Worm (Caenorhabditis elegans) whole organism, young adult: ENCODE data around the gene srsy-2.
A peak's percentile ranks its signal among the peaks of the same experiment; 100 is the strongest.

ENCODE experiments used
- B0261.1 ChIP-seq: sonication (generic microtip); optimal IDR thresholded peaks from 2 replicates; lab custom pipeline; 2016; ENCODE audit warnings: mild to moderate bottlenecking, missing genetic modification characterization, moderate library complexity, missing compliant biosample characterization
- C17E4.6 ChIP-seq: fragments of 200-800 bp; sonication (Bioruptor generic); IDR thresholded peaks from 2 replicates; pipeline ENCODE4 v1.3.6; 2022; ENCODE audit warnings: missing genetic modification reagents, missing genetic modification characterization, missing compliant biosample characterization
- F22D6.2 ChIP-seq: sonication (generic microtip); optimal IDR thresholded peaks from 2 replicates; lab custom pipeline; 2016; ENCODE audit warnings: mild to moderate bottlenecking, missing genetic modification characterization, missing compliant biosample characterization
- F23B12.7 ChIP-seq: sonication (generic microtip); optimal IDR thresholded peaks from 2 replicates; lab custom pipeline; 2017; ENCODE audit warnings: missing genetic modification characterization, mild to moderate bottlenecking, missing compliant biosample characterization, antibody characterized with exemption, moderate library complexity; ENCODE audit not compliant: insufficient read depth
- F33H1.4 ChIP-seq: fragments of 200-800 bp; sonication (Bioruptor generic); IDR thresholded peaks from 2 replicates; pipeline ENCODE4 v1.3.6; 2022; ENCODE audit warnings: missing genetic modification reagents, missing genetic modification characterization, missing compliant biosample characterization
- F39B2.1 ChIP-seq: fragments of 200-800 bp; sonication (Bioruptor generic); IDR thresholded peaks from 2 replicates; pipeline ENCODE4 v1.3.6; 2022; ENCODE audit warnings: missing genetic modification reagents, missing genetic modification characterization, missing compliant biosample characterization
- F57C9.4 ChIP-seq: sonication (generic microtip); optimal IDR thresholded peaks from 2 replicates; lab custom pipeline; 2017; ENCODE audit warnings: mild to moderate bottlenecking, missing genetic modification characterization, missing compliant biosample characterization
- K11D2.4 ChIP-seq: fragments of 200-800 bp; sonication (Bioruptor generic); IDR thresholded peaks from 2 replicates; pipeline ENCODE4 v1.3.6; 2022; ENCODE audit warnings: missing genetic modification reagents, missing genetic modification characterization, missing compliant biosample characterization
- T07F8.4 ChIP-seq: sonication (generic microtip); optimal IDR thresholded peaks from 2 replicates; lab custom pipeline; 2016; ENCODE audit warnings: mild to moderate bottlenecking, missing genetic modification characterization, moderate library complexity, missing compliant biosample characterization
- Y79H2A.3 ChIP-seq: fragments of 200-800 bp; sonication (Bioruptor generic); conservative IDR thresholded peaks from 2 replicates; pipeline ENCODE4 v1.3.6; 2022; ENCODE audit warnings: missing genetic modification reagents, missing genetic modification characterization, missing compliant biosample characterization
- akir-1 ChIP-seq: fragments of 200-800 bp; sonication (Bioruptor generic); optimal IDR thresholded peaks from 2 replicates; lab custom pipeline; 2018; ENCODE audit warnings: mild to moderate bottlenecking, missing genetic modification characterization, moderate library complexity, missing compliant biosample characterization
- atf-7 ChIP-seq: sonication (generic microtip); optimal IDR thresholded peaks from 2 replicates; lab custom pipeline; 2017; ENCODE audit warnings: mild to moderate bottlenecking, missing genetic modification characterization, missing compliant biosample characterization
- attf-5 ChIP-seq: fragments of 200-800 bp; sonication (Bioruptor generic); optimal IDR thresholded peaks from 2 replicates; lab custom pipeline; 2018; ENCODE audit warnings: mild to moderate bottlenecking, missing genetic modification characterization, missing compliant biosample characterization
- cebp-1 ChIP-seq, 2 experiments: fragments of 200-800 bp in 1 of 2; sonication (Bioruptor generic) in 1 of 2; sonication (generic microtip) in 1 of 2; IDR thresholded peaks in 1 of 2; optimal IDR thresholded peaks in 1 of 2; 2 replicates each; pipeline versions ENCODE4 v1.3.6 to Lab custom; 2017 to 2022; ENCODE audit warnings: missing compliant biosample characterization in 2 of 2, missing genetic modification characterization in 2 of 2, mild to moderate bottlenecking in 1 of 2, missing genetic modification reagents in 1 of 2, moderate library complexity in 1 of 2
- ceh-91 ChIP-seq: fragments of 200-800 bp; sonication (Bioruptor generic); IDR thresholded peaks from 2 replicates; pipeline ENCODE4 v1.3.6; 2022; ENCODE audit warnings: missing genetic modification reagents, missing genetic modification characterization, missing compliant biosample characterization
- chd-7 ChIP-seq: sonication (generic microtip); optimal IDR thresholded peaks from 2 replicates; lab custom pipeline; 2016; ENCODE audit warnings: mild to moderate bottlenecking, missing genetic modification characterization, moderate library complexity, missing compliant biosample characterization
- dpff-1 ChIP-seq: sonication (generic microtip); optimal IDR thresholded peaks from 2 replicates; lab custom pipeline; 2017; ENCODE audit warnings: mild to moderate bottlenecking, missing genetic modification characterization, missing compliant biosample characterization
- dpl-1 ChIP-seq: fragments of 150-350 bp; optimal IDR thresholded peaks from 2 replicates; lab custom pipeline; 2014; ENCODE audit warnings: missing biosample characterization, missing genetic modification reagents, missing genetic modification characterization
- efl-1 ChIP-seq: fragments of 150-350 bp; optimal IDR thresholded peaks from 2 replicates; lab custom pipeline; 2014; ENCODE audit warnings: missing biosample characterization, missing genetic modification reagents, missing genetic modification characterization
- egrh-3 ChIP-seq: fragments of 200-800 bp; sonication (Bioruptor generic); IDR thresholded peaks from 2 replicates; pipeline ENCODE4 v1.3.6; 2022; ENCODE audit warnings: missing genetic modification reagents, missing genetic modification characterization, missing compliant biosample characterization
- ekl-4 ChIP-seq: fragments of 200-800 bp; sonication (Bioruptor generic); IDR thresholded peaks from 2 replicates; pipeline ENCODE4 v1.3.6; 2022; ENCODE audit warnings: missing genetic modification reagents, missing genetic modification characterization, missing compliant biosample characterization
- fkh-3 ChIP-seq: sonication (generic microtip); optimal IDR thresholded peaks from 2 replicates; lab custom pipeline; 2016; ENCODE audit warnings: mild to moderate bottlenecking, missing genetic modification characterization, missing compliant biosample characterization
- hlh-12 ChIP-seq: sonication (generic microtip); optimal IDR thresholded peaks from 2 replicates; lab custom pipeline; 2016; ENCODE audit warnings: missing genetic modification characterization, missing compliant biosample characterization
- hmg-1.2 ChIP-seq: fragments of 200-800 bp; sonication (Bioruptor generic); IDR thresholded peaks from 2 replicates; pipeline ENCODE4 v1.3.6; 2022; ENCODE audit warnings: missing genetic modification reagents, missing genetic modification characterization, missing compliant biosample characterization
- lin-54 ChIP-seq: fragments of 200-800 bp; sonication (Bioruptor generic); optimal IDR thresholded peaks from 2 replicates; lab custom pipeline; 2018; ENCODE audit warnings: mild to moderate bottlenecking, missing genetic modification characterization, missing compliant biosample characterization
- lsl-1 ChIP-seq: fragments of 200-800 bp; sonication (Bioruptor generic); optimal IDR thresholded peaks from 2 replicates; lab custom pipeline; 2018; ENCODE audit warnings: mild to moderate bottlenecking, missing genetic modification characterization, moderate library complexity, missing compliant biosample characterization
- madf-6 ChIP-seq: fragments of 200-800 bp; sonication (Bioruptor generic); IDR thresholded peaks from 2 replicates; pipeline ENCODE4 v1.3.6; 2022; ENCODE audit warnings: missing genetic modification reagents, missing genetic modification characterization, missing compliant biosample characterization
- madf-8 ChIP-seq: fragments of 200-800 bp; sonication (Bioruptor generic); conservative IDR thresholded peaks from 2 replicates; pipeline ENCODE4 v1.3.6; 2022; ENCODE audit warnings: missing genetic modification reagents, missing genetic modification characterization, missing compliant biosample characterization
- nfya-2 ChIP-seq: fragments of 200-800 bp; sonication (Bioruptor generic); IDR thresholded peaks from 2 replicates; pipeline ENCODE4 v1.3.6; 2022; ENCODE audit warnings: missing genetic modification reagents, missing genetic modification characterization, missing compliant biosample characterization
- nfyb-1 ChIP-seq: fragments of 200-800 bp; sonication (Bioruptor generic); IDR thresholded peaks from 2 replicates; pipeline ENCODE4 v1.3.6; 2022; ENCODE audit warnings: missing genetic modification reagents, missing genetic modification characterization, missing compliant biosample characterization
- nhr-179 ChIP-seq: sonication (generic microtip); optimal IDR thresholded peaks from 2 replicates; lab custom pipeline; 2016; ENCODE audit warnings: mild to moderate bottlenecking, missing genetic modification characterization, missing compliant biosample characterization
- nhr-80 ChIP-seq: sonication (generic microtip); optimal IDR thresholded peaks from 2 replicates; lab custom pipeline; 2016; ENCODE audit warnings: missing genetic modification characterization, missing compliant biosample characterization
- snpc-1.1 ChIP-seq: sonication (generic microtip); optimal IDR thresholded peaks from 2 replicates; lab custom pipeline; 2017; ENCODE audit warnings: missing genetic modification characterization, mild to moderate bottlenecking, missing compliant biosample characterization, antibody characterized with exemption, moderate library complexity, missing genotype, missing genetic modification reagents; ENCODE audit not compliant: insufficient read depth
- snpc-4 ChIP-seq, 5 experiments: fragments of 150-350 bp in 1 of 5; sonication (generic microtip) in 4 of 5; optimal IDR thresholded peaks; 2 replicates each; lab custom pipeline; 2014 to 2018; ENCODE audit warnings: missing genetic modification characterization in 5 of 5, missing biosample characterization in 3 of 5, antibody characterized with exemption in 2 of 5, mild to moderate bottlenecking in 2 of 5, missing compliant biosample characterization in 2 of 5, missing genotype in 2 of 5, moderate library complexity in 2 of 5, missing genetic modification reagents in 1 of 5
- unc-62 ChIP-seq: fragments of 150-350 bp; optimal IDR thresholded peaks from 2 replicates; lab custom pipeline; 2014; ENCODE audit warnings: missing biosample characterization, missing genetic modification reagents, missing genetic modification characterization
- xnd-1 ChIP-seq: sonication (generic microtip); optimal IDR thresholded peaks from 2 replicates; lab custom pipeline; 2016; ENCODE audit warnings: missing genotype, missing genetic modification reagents, missing genetic modification characterization, missing compliant biosample characterization
- zim-3 ChIP-seq: sonication (generic microtip); optimal IDR thresholded peaks from 2 replicates; lab custom pipeline; 2017; ENCODE audit warnings: mild to moderate bottlenecking, missing genetic modification characterization, moderate library complexity, missing compliant biosample characterization
- ztf-25 ChIP-seq: fragments of 200-800 bp; sonication (Bioruptor generic); IDR thresholded peaks from 2 replicates; pipeline ENCODE4 v1.3.6; 2022; ENCODE audit warnings: missing genetic modification reagents, missing genetic modification characterization, missing compliant biosample characterization
- ztf-6 ChIP-seq: fragments of 200-800 bp; sonication (Bioruptor generic); IDR thresholded peaks from 2 replicates; pipeline ENCODE4 v1.3.6; 2022; ENCODE audit warnings: missing genetic modification reagents, missing genetic modification characterization, missing compliant biosample characterization

Gene srsy-2

ce11 chrII:6244171-6244570, 17.3 kb upstream of the srsy-2 start, which contains the start of gene tat-4:
tat-4 (minus strand) TSS chrII:6244287.
- TF ChIP-seq unc-62 (GFP tag; lab: Kevin White, UChicago) (no peak), hlh-12 (tag; lab: Kevin White, UChicago) (no peak), nhr-80 (tag; lab: Kevin White, UChicago) (peak; percentile 73), F22D6.2 (tag; lab: Kevin White, UChicago) (no peak), C17E4.6 (GFP tag; lab: Robert Waterston, UW) (no peak), ztf-25 (GFP tag; lab: Robert Waterston, UW) (no peak)
- TF ChIP-seq, all 124 proteins: peak for 1

ce11 chrII:6241758-6242157, 14.9 kb upstream of the srsy-2 start, which contains the start of gene T24H7.8:
T24H7.8 (plus strand) TSS chrII:6242058.
- TF ChIP-seq nfyb-1, result no peak

DNA sequence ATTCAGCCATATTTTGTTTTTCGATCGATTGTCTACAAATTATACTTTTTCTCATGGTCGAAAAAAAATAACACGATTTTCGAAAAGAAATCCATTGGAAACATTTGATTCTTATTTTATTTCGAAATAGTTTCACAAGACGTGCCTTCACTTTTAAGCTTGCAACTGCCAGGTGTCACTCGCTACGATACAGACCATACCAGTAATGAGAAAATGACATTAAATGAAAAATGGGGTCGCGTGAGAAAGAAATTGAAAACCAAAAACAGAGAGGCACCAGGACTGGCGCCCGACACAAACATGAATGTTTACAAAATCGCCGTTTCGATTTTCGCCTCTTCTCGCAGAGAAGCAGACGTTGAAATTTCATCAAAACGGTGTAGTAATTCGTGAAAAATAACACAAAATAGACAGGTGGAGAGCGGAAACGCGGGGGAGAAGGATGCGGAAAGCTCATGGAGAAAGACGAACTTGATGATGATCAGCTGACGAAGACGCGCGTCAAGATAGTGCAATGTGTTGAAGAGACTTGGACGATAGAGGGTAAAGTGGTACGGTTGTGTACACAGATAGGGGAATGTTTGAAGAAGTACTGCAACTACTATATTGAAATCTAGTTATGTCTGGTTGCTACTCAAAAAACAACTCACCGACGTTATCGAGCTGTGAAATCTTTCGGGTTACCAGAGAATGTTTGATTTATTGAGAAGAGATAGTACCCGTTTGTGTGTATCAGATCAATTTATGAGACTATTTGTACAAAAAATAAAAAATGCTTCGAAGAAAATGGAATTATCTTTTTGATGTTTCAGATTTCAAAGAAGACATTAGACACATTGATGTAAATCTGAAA, 9.4 kb upstream of the srsy-2 start:
- no peak for TF ChIP-seq ekl-4 (GFP tag; lab: Robert Waterston, UW)
- no peak for TF ChIP-seq hlh-12 (tag; lab: Kevin White, UChicago)
- no peak for TF ChIP-seq nhr-179 (tag; lab: Kevin White, UChicago)
- no peak for TF ChIP-seq nfya-2 (GFP tag; lab: Robert Waterston, UW)
- no peak for TF ChIP-seq snpc-4 (GFP tag; optimal IDR thresholded peaks at IDR 0.05; lab: Kevin White, UChicago)
- TF ChIP-seq snpc-4 (tag; optimal IDR thresholded peaks at IDR 0.05; lab: Kevin White, UChicago), result peak in 1 of 4 experiments; percentile 20
- TF ChIP-seq B0261.1 (tag; lab: Kevin White, UChicago), result no peak
- TF ChIP-seq egrh-3 (GFP tag; lab: Robert Waterston, UW), result no peak
- peak; percentile 71; the same call in 1 of the 2 replicates for TF ChIP-seq cebp-1 (GFP tag; IDR thresholded peaks at IDR 0.05; lab: Robert Waterston, UW)
- TF ChIP-seq cebp-1 (tag; optimal IDR thresholded peaks at IDR 0.05; lab: Kevin White, UChicago), result peak; percentile 72
- no peak for TF ChIP-seq chd-7 (tag; lab: Kevin White, UChicago)
- no peak for TF ChIP-seq dpff-1
- peak; percentile 39 for TF ChIP-seq nhr-80 (tag; lab: Kevin White, UChicago)
- TF ChIP-seq F57C9.4 (tag; lab: Kevin White, UChicago), result no peak
- no peak for TF ChIP-seq T07F8.4 (tag; lab: Kevin White, UChicago)
- TF ChIP-seq attf-5 (GFP tag; lab: Kevin White, UChicago), result peak; percentile 15
- peak; percentile 14 for TF ChIP-seq F23B12.7
- no peak for TF ChIP-seq zim-3 (tag; lab: Kevin White, UChicago)
- TF ChIP-seq ztf-6, result no peak
- TF ChIP-seq K11D2.4 (GFP tag; lab: Robert Waterston, UW), result no peak
- no peak for TF ChIP-seq lin-54
- peak; percentile 18; the same call in 1 of the 2 replicates for TF ChIP-seq hmg-1.2 (GFP tag; lab: Robert Waterston, UW)
- TF ChIP-seq ztf-25 (GFP tag; lab: Robert Waterston, UW), result no peak
- TF ChIP-seq fkh-3 (tag; lab: Kevin White, UChicago), result no peak
- no peak for TF ChIP-seq snpc-1.1 (tag; lab: Kevin White, UChicago)

ce11 chrII:6235432-6236092, 8.7 kb upstream of the srsy-2 start, which contains the start of gene T24H7.9:
T24H7.9 (minus strand) TSS chrII:6235505.
- no peak for TF ChIP-seq B0261.1 (tag; lab: Kevin White, UChicago)
- TF ChIP-seq efl-1 (GFP tag; lab: Kevin White, UChicago), result peak; percentile 74
- peak; percentile 58 for TF ChIP-seq xnd-1
- no peak for TF ChIP-seq F39B2.1 (GFP tag; lab: Robert Waterston, UW)
- peak; percentile 35 for TF ChIP-seq dpl-1
- peak; percentile 24 for TF ChIP-seq lsl-1
- TF ChIP-seq F33H1.4 (GFP tag; lab: Robert Waterston, UW), result peak; percentile 26; the same call in 1 of the 2 replicates
- peak; percentile 68 for TF ChIP-seq nhr-80 (tag; lab: Kevin White, UChicago)
- TF ChIP-seq F23B12.7, result peak; percentile 32
- TF ChIP-seq madf-8, result peak; percentile 77
- peak; percentile 57 for TF ChIP-seq ceh-91 (GFP tag; lab: Robert Waterston, UW)
- TF ChIP-seq Y79H2A.3 (GFP tag; lab: Robert Waterston, UW), result no peak
- TF ChIP-seq nfyb-1, result 0 out of 2 replicates have a peak, but pooled peaks have one; percentile 17
- no peak for TF ChIP-seq akir-1 (GFP tag; lab: Kevin White, UChicago)
- TF ChIP-seq atf-7 (tag; lab: Kevin White, UChicago), result no peak
- peak; percentile 89 for TF ChIP-seq madf-6
- peak; percentile 26 for TF ChIP-seq attf-5 (GFP tag; lab: Kevin White, UChicago)
